Worm (Caenorhabditis elegans): Measurements from ENCODE around the gene pqe-1.

The pqe-1 gene

DNA sequence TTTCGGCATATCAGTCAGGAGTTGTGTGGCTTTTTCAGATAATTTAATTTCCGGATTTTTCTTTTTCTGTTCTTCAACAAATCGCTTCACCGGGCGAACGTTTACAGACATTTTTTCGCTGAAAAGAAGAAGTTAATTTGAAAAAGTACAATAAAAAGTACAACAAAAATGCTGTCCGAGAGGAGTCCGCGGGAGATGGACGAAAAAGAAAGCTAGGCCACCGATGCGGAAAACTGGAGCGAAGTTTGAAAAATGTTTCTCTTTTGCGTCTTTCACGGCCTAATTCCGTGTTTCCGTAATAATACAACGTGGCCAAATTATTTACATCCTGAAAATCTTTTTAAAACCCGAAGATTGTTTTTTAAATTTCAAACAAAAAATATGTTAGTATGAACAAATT is 38.2 kb downstream of the pqe-1 start, which contains the start of gene thoc-5 (continued):
- TF ChIP-seq snpc-4 (GFP tag; optimal IDR thresholded peaks at IDR 0.05) (no peak), snpc-4 (tag; optimal IDR thresholded peaks at IDR 0.05) (peak in 1 of 4 experiments; percentile 12), F52B5.7 (tag; optimal IDR thresholded peaks at IDR 0.05) (no peak), atf-7 (tag; optimal IDR thresholded peaks at IDR 0.05) (no peak), nhr-179 (tag; optimal IDR thresholded peaks at IDR 0.05) (no peak), hlh-12 (tag; optimal IDR thresholded peaks at IDR 0.05) (no peak), F22D6.2 (tag; optimal IDR thresholded peaks at IDR 0.05) (peak; percentile 63), ztf-18 (tag; optimal IDR thresholded peaks at IDR 0.05) (no peak), T26A5.8 (tag; optimal IDR thresholded peaks at IDR 0.05) (no peak), ztf-3 (GFP tag; optimal IDR thresholded peaks at IDR 0.05) (no peak), bed-2 (GFP tag; IDR thresholded peaks at IDR 0.05) (peak; percentile 86), Y53F4B.3 (GFP tag; IDR thresholded peaks at IDR 0.05) (no peak), cebp-2 (GFP tag; IDR thresholded peaks at IDR 0.05) (no peak), nhr-80 (tag; optimal IDR thresholded peaks at IDR 0.05) (no peak), lsl-1 (GFP tag; optimal IDR thresholded peaks at IDR 0.05) (peak; percentile 49), ceh-27 (GFP tag; optimal IDR thresholded peaks at IDR 0.05) (peak; percentile 87), hrde-1 (tag; optimal IDR thresholded peaks at IDR 0.05; ENCODE audit: borderline replicate concordance) (no peak), rpc-1 (optimal IDR thresholded peaks at IDR 0.05) (no peak), rpc-1 (tag; optimal IDR thresholded peaks at IDR 0.05) (no peak), ZK185.1 (tag; optimal IDR thresholded peaks at IDR 0.05; ENCODE audit: poor library complexity, severe bottlenecking) (peak; percentile 82), ceh-79 (tag; optimal IDR thresholded peaks at IDR 0.05) (no peak), die-1 (tag; optimal IDR thresholded peaks at IDR 0.05) (no peak), attf-5 (GFP tag; optimal IDR thresholded peaks at IDR 0.05) (peak; percentile 6), akir-1 (GFP tag; optimal IDR thresholded peaks at IDR 0.05) (no peak), dox-1 (GFP tag; IDR thresholded peaks at IDR 0.05) (no peak), ztf-6 (GFP tag; IDR thresholded peaks at IDR 0.05) (no peak), Y67H2A.10 (GFP tag; conservative IDR thresholded peaks at IDR 0.05) (no peak), D2030.7 (GFP tag; IDR thresholded peaks at IDR 0.05) (peak; percentile 22; the same call in 1 of the 2 replicates), F10E7.11 (tag; optimal IDR thresholded peaks at IDR 0.05) (peak; percentile 38), nfya-1 (tag; optimal IDR thresholded peaks at IDR 0.05; ENCODE audit: borderline replicate concordance, insufficient read depth) (no peak), nhr-90 (tag; optimal IDR thresholded peaks at IDR 0.05) (no peak), sptf-2 (GFP tag; optimal IDR thresholded peaks at IDR 0.05) (no peak), nhr-120 (GFP tag; IDR thresholded peaks at IDR 0.05) (no peak), K11D2.4 (GFP tag; IDR thresholded peaks at IDR 0.05) (peak; percentile 77), him-1 (tag; optimal IDR thresholded peaks at IDR 0.05) (no peak), rcor-1 (GFP tag; IDR thresholded peaks at IDR 0.05) (peak; percentile 69), F37B4.10 (GFP tag; IDR thresholded peaks at IDR 0.05) (no peak), ccch-3 (GFP tag; optimal IDR thresholded peaks at IDR 0.05) (no peak), unc-62 (GFP tag; optimal IDR thresholded peaks at IDR 0.05) (no peak)

- TF ChIP-seq D2030.7 (GFP tag; IDR thresholded peaks at IDR 0.05) (no peak), atf-7 (tag; optimal IDR thresholded peaks at IDR 0.05) (no peak), ceh-58 (GFP tag; IDR thresholded peaks at IDR 0.05) (no peak), F33H1.4 (GFP tag; IDR thresholded peaks at IDR 0.05) (no peak), ekl-4 (GFP tag; IDR thresholded peaks at IDR 0.05) (no peak), F10E7.11 (tag; optimal IDR thresholded peaks at IDR 0.05) (no peak), hsf-1 (GFP tag; IDR thresholded peaks at IDR 0.05) (no peak), efl-1 (GFP tag; optimal IDR thresholded peaks at IDR 0.05) (no peak), sea-2 (GFP tag; IDR thresholded peaks at IDR 0.05) (no peak), snpc-1.3 (tag; optimal IDR thresholded peaks at IDR 0.05; ENCODE audit: insufficient read depth) (no peak), lin-35 (GFP tag; optimal IDR thresholded peaks at IDR 0.05) (no peak), lag-1 (GFP tag; IDR thresholded peaks at IDR 0.05) (no peak), him-1 (tag; optimal IDR thresholded peaks at IDR 0.05) (no peak), xnd-1 (tag; optimal IDR thresholded peaks at IDR 0.05) (no peak), madf-10 (tag; optimal IDR thresholded peaks at IDR 0.05) (no peak)
These were observed 50.9 kb downstream of the pqe-1 start, which contains the start of gene Y32H12A.1 for ce11 chrIII:5361909-5362308. Y32H12A.1 (plus strand) TSS chrIII:5362209.

All from whole organism, young adult.